Worm (Caenorhabditis elegans) whole organism, L3 larva: ENCODE measurements around the gene cccp-1.

Source experiments
- nhr-11 ChIP-seq: fragments of 150-350 bp; optimal IDR thresholded peaks from 2 replicates; lab custom pipeline; 2014; ENCODE audit warnings: missing biosample characterization, missing genetic modification characterization
- snpc-4 ChIP-seq: fragments of 150-350 bp; optimal IDR thresholded peaks from 2 replicates; lab custom pipeline; 2014; ENCODE audit warnings: missing biosample characterization, missing genetic modification characterization

ce11 chrIII:12499245-12499644, 26.6 kb downstream of the cccp-1 start, which contains the start of gene sql-1:
- TF ChIP-seq nhr-11 (tag; lab: Kevin White, UChicago) (no peak), snpc-4 (no peak)
